Fruit fly (Drosophila melanogaster) Kc167 (cell line): Measurements from ENCODE around the gene Hsp67Ba.

Source experiments
- Myc ChIP-seq: fragments of >200 bp; optimal IDR thresholded peaks from 2 replicates; lab custom pipeline; 2017; ENCODE audit warnings: missing external identifiers
- Sin3A ChIP-seq: fragments of >200 bp; optimal IDR thresholded peaks from 2 replicates; lab custom pipeline; 2018; ENCODE audit warnings: missing external identifiers
- h ChIP-seq: fragments of >200 bp; optimal IDR thresholded peaks from 3 replicates; lab custom pipeline; 2018; ENCODE audit warnings: missing external identifiers
- insv ChIP-seq: fragments of >200 bp; optimal IDR thresholded peaks from 3 replicates; lab custom pipeline; 2018; ENCODE audit warnings: missing external identifiers
- psq ChIP-seq: fragments of >200 bp; optimal IDR thresholded peaks from 2 replicates; lab custom pipeline; 2017; ENCODE audit warnings: missing external identifiers
- ttk ChIP-seq: sonication (Bioruptor generic); optimal IDR thresholded peaks from 2 replicates; lab custom pipeline; 2017; ENCODE audit warnings: missing external identifiers

The Hsp67Ba gene

dm6 chr3L:9417288-9417687 is 38.0 kb upstream of the Hsp67Ba start, which contains the start of gene CG3982:
Gene CG3982, minus strand, starts transcription at chr3L:9417388.
- TF ChIP-seq Myc (lab: Kevin White, UChicago) = no peak
- TF ChIP-seq h (lab: Kevin White, UChicago) = no peak
- no peak for TF ChIP-seq psq
- no peak for TF ChIP-seq ttk (lab: Kevin White, UChicago)
- TF ChIP-seq Sin3A (lab: Kevin White, UChicago) = no peak
- no peak for TF ChIP-seq insv

- TF ChIP-seq Myc (lab: Kevin White, UChicago) = no peak
- no peak for TF ChIP-seq Sin3A (lab: Kevin White, UChicago)
- TF ChIP-seq ttk (lab: Kevin White, UChicago) = no peak
- TF ChIP-seq insv = no peak
- no peak for TF ChIP-seq h (lab: Kevin White, UChicago)
- TF ChIP-seq psq = no peak
Observed at dm6 chr3L:9410754-9411423, 31.6 kb upstream of the Hsp67Ba start, which contains the start of the genes CG4022 and Cpsf5. Gene CG4022, minus strand, starts transcription at chr3L:9410832. Gene Cpsf5, plus strand, starts transcription at chr3L:9411038.

- no peak for TF ChIP-seq h (lab: Kevin White, UChicago)
- no peak for TF ChIP-seq Sin3A (lab: Kevin White, UChicago)
- no peak for TF ChIP-seq ttk (lab: Kevin White, UChicago)
- no peak for TF ChIP-seq psq
- TF ChIP-seq insv = no peak
- TF ChIP-seq Myc (lab: Kevin White, UChicago) = no peak
Observed at dm6 chr3L:9410030-9410589, 30.8 kb upstream of the Hsp67Ba start.

- no peak for TF ChIP-seq h (lab: Kevin White, UChicago)
- no peak for TF ChIP-seq Myc (lab: Kevin White, UChicago)
- no peak for TF ChIP-seq psq
- no peak for TF ChIP-seq insv
- TF ChIP-seq Sin3A (lab: Kevin White, UChicago) = no peak
- TF ChIP-seq ttk (lab: Kevin White, UChicago) = no peak
Observed at dm6 chr3L:9404497-9404896, 25.2 kb upstream of the Hsp67Ba start, which contains the start of gene Cpr67B. Gene Cpr67B, plus strand, starts transcription at chr3L:9404797.

- no peak for TF ChIP-seq Myc (lab: Kevin White, UChicago)
- TF ChIP-seq psq = no peak
- TF ChIP-seq h (lab: Kevin White, UChicago) = no peak
- no peak for TF ChIP-seq Sin3A (lab: Kevin White, UChicago)
- TF ChIP-seq ttk (lab: Kevin White, UChicago) = no peak
- no peak for TF ChIP-seq insv
Observed at dm6 chr3L:9402157-9402890, 23.0 kb upstream of the Hsp67Ba start, which contains the start of gene eIF4E1. Gene eIF4E1, minus strand, starts transcription at chr3L:9402460.

dm6 chr3L:9401354-9402156 is 22.2 kb upstream of the Hsp67Ba start:
- TF ChIP-seq Sin3A (lab: Kevin White, UChicago) = no peak
- TF ChIP-seq Myc (lab: Kevin White, UChicago) = no peak
- TF ChIP-seq insv = no peak
- TF ChIP-seq psq = no peak

dm6 chr3L:9400697-9401353 is 21.5 kb upstream of the Hsp67Ba start:
- TF ChIP-seq Myc (lab: Kevin White, UChicago) (no peak), ttk (lab: Kevin White, UChicago) (no peak), Sin3A (lab: Kevin White, UChicago) (no peak), h (lab: Kevin White, UChicago) (no peak), insv (no peak), psq (no peak)

dm6 chr3L:9399855-9400254 is 20.5 kb upstream of the Hsp67Ba start:
- TF ChIP-seq h (lab: Kevin White, UChicago) = no peak
- no peak for TF ChIP-seq Myc (lab: Kevin White, UChicago)
- TF ChIP-seq ttk (lab: Kevin White, UChicago) = no peak
- no peak for TF ChIP-seq insv
- TF ChIP-seq psq = no peak
- no peak for TF ChIP-seq Sin3A (lab: Kevin White, UChicago)

- TF ChIP-seq psq (no peak), h (lab: Kevin White, UChicago) (no peak), Myc (lab: Kevin White, UChicago) (no peak), ttk (lab: Kevin White, UChicago) (no peak), insv (no peak), Sin3A (lab: Kevin White, UChicago) (no peak)
Observed at dm6 chr3L:9399013-9399750, 19.8 kb upstream of the Hsp67Ba start, which contains the start of gene CG4080. Gene CG4080, minus strand, starts transcription at chr3L:9399227.

- no peak for TF ChIP-seq Myc (lab: Kevin White, UChicago)
- no peak for TF ChIP-seq ttk (lab: Kevin White, UChicago)
- no peak for TF ChIP-seq Sin3A (lab: Kevin White, UChicago)
- TF ChIP-seq insv = no peak
- TF ChIP-seq h (lab: Kevin White, UChicago) = no peak
- no peak for TF ChIP-seq psq
Observed at dm6 chr3L:9398435-9398981, 19.2 kb upstream of the Hsp67Ba start.
